Worm (Caenorhabditis elegans) whole organism, mixed stage, embryonic: ENCODE results near the gene srlf-2.

Experiments
- M03D4.4 ChIP-seq: sonication (generic microtip); optimal IDR thresholded peaks from 2 replicates; lab custom pipeline; 2017; ENCODE audit warnings: mild to moderate bottlenecking, missing genetic modification characterization, missing compliant biosample characterization
- blmp-1 ChIP-seq: fragments of 150-350 bp; optimal IDR thresholded peaks from 2 replicates; lab custom pipeline; 2014; ENCODE audit warnings: missing biosample characterization, missing genetic modification characterization
- elt-1 ChIP-seq: sonication (generic microtip); optimal IDR thresholded peaks from 2 replicates; lab custom pipeline; 2017; ENCODE audit warnings: missing genetic modification characterization, mild to moderate bottlenecking, missing compliant biosample characterization, antibody characterized with exemption, moderate library complexity, borderline replicate concordance; ENCODE audit not compliant: insufficient read depth
- elt-3 ChIP-seq: fragments of 150-350 bp; optimal IDR thresholded peaks from 2 replicates; lab custom pipeline; 2014; ENCODE audit warnings: missing biosample characterization, missing genetic modification characterization
- ham-2 ChIP-seq: fragments of 200-800 bp; sonication (Bioruptor generic); optimal IDR thresholded peaks from 2 replicates; lab custom pipeline; 2018; ENCODE audit warnings: mild to moderate bottlenecking, missing genetic modification characterization, missing compliant biosample characterization
- nhr-28 ChIP-seq: fragments of 150-350 bp; optimal IDR thresholded peaks from 2 replicates; lab custom pipeline; 2014; ENCODE audit warnings: missing biosample characterization, missing genetic modification characterization
- nhr-76 ChIP-seq: sonication (generic microtip); optimal IDR thresholded peaks from 2 replicates; lab custom pipeline; 2017; ENCODE audit warnings: missing biosample characterization, missing genetic modification characterization
- snpc-4 ChIP-seq: fragments of 150-350 bp; optimal IDR thresholded peaks from 2 replicates; lab custom pipeline; 2014; ENCODE audit warnings: missing biosample characterization, missing genetic modification characterization
- sptf-1 ChIP-seq: sonication (generic microtip); optimal IDR thresholded peaks from 2 replicates; lab custom pipeline; 2017; ENCODE audit warnings: mild to moderate bottlenecking, missing genetic modification characterization, moderate library complexity, missing compliant biosample characterization

DNA sequence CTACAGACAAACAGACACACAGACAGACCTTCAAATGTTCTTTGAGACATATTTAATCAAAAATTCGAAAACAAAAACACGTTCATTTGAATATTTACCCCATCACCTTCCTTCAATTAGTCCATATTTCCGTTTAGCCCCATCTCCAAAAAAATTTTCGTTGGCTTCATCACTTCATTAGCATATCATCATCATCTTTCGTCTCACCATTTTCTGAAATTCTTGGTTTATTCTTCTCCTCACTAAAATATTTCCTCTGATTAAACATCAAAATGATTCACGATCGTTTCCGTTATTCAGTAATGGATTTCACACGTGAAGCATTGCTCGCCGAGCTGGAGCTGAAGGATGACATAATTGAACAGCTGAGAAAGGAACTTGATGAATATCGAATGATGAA, 30.6 kb downstream of the srlf-2 start, which contains the start of gene pkg-2:
- TF ChIP-seq elt-1 (tag; lab: Kevin White, UChicago) (no peak), blmp-1 (tag; lab: Kevin White, UChicago) (no peak), snpc-4 (tag; lab: Kevin White, UChicago) (no peak), sptf-1 (tag; lab: Kevin White, UChicago) (no peak), elt-3 (tag; lab: Kevin White, UChicago) (no peak), ham-2 (GFP tag; lab: Kevin White, UChicago) (no peak), nhr-76 (tag; lab: Kevin White, UChicago) (no peak), nhr-28 (tag; lab: Kevin White, UChicago) (no peak), M03D4.4 (tag; lab: Kevin White, UChicago) (no peak)
